Fruit fly (Drosophila melanogaster): Measurements from ENCODE around the gene Tom40.

DNA sequence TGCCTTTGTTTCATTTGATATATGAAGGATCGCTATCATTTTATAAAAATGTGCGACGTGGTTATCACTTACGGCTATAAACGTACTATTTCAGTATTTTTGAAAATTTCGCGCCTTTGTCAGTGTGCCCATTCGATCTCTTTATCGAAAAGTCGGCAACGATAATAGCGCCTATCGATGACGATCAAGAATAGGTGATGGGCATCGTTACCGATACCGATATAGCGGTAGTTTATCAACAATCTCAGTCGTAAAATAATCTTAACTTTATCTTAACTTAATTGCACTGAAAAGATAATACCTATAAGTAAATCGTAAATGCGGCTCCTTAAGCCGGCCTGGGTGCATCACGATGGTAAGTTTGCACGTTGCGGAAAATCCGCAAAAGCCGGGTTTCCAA, 14.8 kb upstream of the Tom40 start, which contains the start of gene Hira:
- TF ChIP-seq CG17806 (tag; optimal IDR thresholded peaks at IDR 0.05) (no peak), rn (GFP tag; IDR thresholded peaks at IDR 0.05) (no peak), Ets98B (GFP tag; IDR thresholded peaks at IDR 0.05) (no peak), CG8159 (tag; optimal IDR thresholded peaks at IDR 0.05) (no peak), CG34367 (tag; optimal IDR thresholded peaks at IDR 0.05) (no peak), Snoo (tag; optimal IDR thresholded peaks at IDR 0.05) (no peak), gl (tag; optimal IDR thresholded peaks at IDR 0.05) (no peak), EcR (GFP tag; optimal IDR thresholded peaks at IDR 0.05) (no peak), CG4496 (GFP tag; IDR thresholded peaks at IDR 0.05) (no peak)
